Fruit fly (Drosophila melanogaster) whole organism, embryonic: ENCODE data around the gene CG1965.

ENCODE experiments used
- Awh ChIP-seq: fragments of 200-800 bp; sonication (Bioruptor generic); IDR thresholded peaks from 2 replicates; pipeline ENCODE4, ENCODE4 v1.3.6; 2022; ENCODE audit warnings: missing biosample characterization, missing genetic modification characterization
- CG1024 ChIP-seq: fragments of 200-800 bp; sonication (Bioruptor generic); IDR thresholded peaks from 2 replicates; pipeline ENCODE4 v1.3.6; 2022; ENCODE audit warnings: missing biosample characterization, missing genetic modification characterization
- CG10462 ChIP-seq: fragments of 200-800 bp; sonication (Bioruptor generic); optimal IDR thresholded peaks from 2 replicates; lab custom pipeline; 2016; ENCODE audit warnings: missing biosample characterization, missing genetic modification characterization
- CG11398 ChIP-seq: fragments of 200-800 bp; sonication (Bioruptor generic); optimal IDR thresholded peaks from 2 replicates; lab custom pipeline; 2016; ENCODE audit warnings: missing biosample characterization, missing genetic modification characterization
- CG12769 ChIP-seq: fragments of 200-800 bp; sonication (Bioruptor generic); optimal IDR thresholded peaks from 2 replicates; lab custom pipeline; 2019; ENCODE audit warnings: missing biosample characterization, mild to moderate bottlenecking, missing genetic modification characterization, moderate library complexity
- CG13123 ChIP-seq: fragments of 200-800 bp; sonication (Bioruptor generic); optimal IDR thresholded peaks from 2 replicates; lab custom pipeline; 2016; ENCODE audit warnings: missing biosample characterization, missing genetic modification characterization
- CG13624 ChIP-seq: fragments of 200-800 bp; sonication (Bioruptor generic); optimal IDR thresholded peaks from 2 replicates; lab custom pipeline; 2016; ENCODE audit warnings: missing biosample characterization, missing genetic modification characterization
- CG14667 ChIP-seq: fragments of 200-800 bp; sonication (Bioruptor generic); IDR thresholded peaks from 2 replicates; pipeline ENCODE4 v1.3.6; 2022; ENCODE audit warnings: missing biosample characterization, missing genetic modification characterization
- CG14860 ChIP-seq: fragments of 200-800 bp; sonication (Bioruptor generic); IDR thresholded peaks from 3 replicates; pipeline ENCODE4 v1.3.6; 2022; ENCODE audit warnings: missing biosample characterization, missing genetic modification characterization; ENCODE audit not compliant: partially characterized antibody
- CG17186 ChIP-seq: fragments of 200-800 bp; sonication (Bioruptor generic); optimal IDR thresholded peaks from 3 replicates; lab custom pipeline; 2017; ENCODE audit warnings: missing biosample characterization, missing genetic modification reagents, missing genetic modification characterization
- CG18011 ChIP-seq: fragments of 200-800 bp; sonication (Bioruptor generic); optimal IDR thresholded peaks from 2 replicates; lab custom pipeline; 2017; ENCODE audit warnings: missing biosample characterization, missing genetic modification characterization, mild to moderate bottlenecking, moderate library complexity, missing genotype
- CG1832 ChIP-seq: fragments of 200-800 bp; sonication (Bioruptor generic); optimal IDR thresholded peaks from 2 replicates; lab custom pipeline; 2017; ENCODE audit warnings: missing biosample characterization, mild to moderate bottlenecking, missing genetic modification characterization, inconsistent platforms
- CG2120 ChIP-seq: fragments of 200-800 bp; sonication (Bioruptor generic); optimal IDR thresholded peaks from 3 replicates; lab custom pipeline; 2016; ENCODE audit warnings: missing biosample characterization, missing genetic modification characterization
- CG2678 ChIP-seq: fragments of 200-800 bp; sonication (Bioruptor generic); optimal IDR thresholded peaks from 3 replicates; lab custom pipeline; 2019; ENCODE audit warnings: missing biosample characterization, mild to moderate bottlenecking, missing genetic modification characterization, moderate library complexity
- CG4328 ChIP-seq: fragments of 200-800 bp; sonication (Bioruptor generic); optimal IDR thresholded peaks from 3 replicates; lab custom pipeline; 2017; ENCODE audit warnings: missing biosample characterization, missing genetic modification reagents, missing genetic modification characterization
- CG6791 ChIP-seq: fragments of 200-800 bp; sonication (Bioruptor generic); IDR thresholded peaks from 3 replicates; pipeline ENCODE4 v1.3.6; 2022; ENCODE audit warnings: missing biosample characterization, missing genetic modification characterization; ENCODE audit not compliant: partially characterized antibody
- CG7372 ChIP-seq: fragments of 200-800 bp; sonication (Bioruptor generic); IDR thresholded peaks from 2 replicates; pipeline ENCODE4 v1.3.6; 2022; ENCODE audit warnings: missing biosample characterization, missing genetic modification characterization
- CG8089 ChIP-seq: fragments of 200-800 bp; sonication (Bioruptor generic); optimal IDR thresholded peaks from 3 replicates; lab custom pipeline; 2016; ENCODE audit warnings: missing biosample characterization, missing genetic modification characterization
- CoRest ChIP-seq: fragments of 200-800 bp; sonication (Bioruptor generic); optimal IDR thresholded peaks from 3 replicates; lab custom pipeline; 2018; ENCODE audit warnings: missing biosample characterization, mild to moderate bottlenecking, missing genetic modification characterization, moderate library complexity
- Dip3 ChIP-seq: fragments of 200-800 bp; sonication (Bioruptor generic); optimal IDR thresholded peaks from 3 replicates; lab custom pipeline; 2016; ENCODE audit warnings: missing biosample characterization, missing genetic modification characterization
- Dref ChIP-seq: fragments of 200-800 bp; sonication (Bioruptor generic); IDR thresholded peaks from 2 replicates; pipeline ENCODE4 v1.3.6; 2022; ENCODE audit warnings: missing biosample characterization, missing genetic modification characterization
- E2f1 ChIP-seq: fragments of 200-800 bp; sonication (Bioruptor generic); IDR thresholded peaks from 2 replicates; pipeline ENCODE4 v1.3.6; 2022; ENCODE audit warnings: missing biosample characterization, missing genetic modification characterization
- Elba2 ChIP-seq: fragments of 200-800 bp; sonication (Bioruptor generic); optimal IDR thresholded peaks from 3 replicates; lab custom pipeline; 2016; ENCODE audit warnings: missing biosample characterization, missing genetic modification characterization
- HHEX ChIP-seq: fragments of 200-800 bp; sonication (Bioruptor generic); optimal IDR thresholded peaks from 3 replicates; lab custom pipeline; 2017; ENCODE audit warnings: missing biosample characterization, mild to moderate bottlenecking, missing genetic modification characterization, missing genetic modification reagents
- MESR4 ChIP-seq: fragments of 200-800 bp; sonication (Bioruptor generic); optimal IDR thresholded peaks from 2 replicates; lab custom pipeline; 2018; ENCODE audit warnings: missing biosample characterization, mild to moderate bottlenecking, missing genetic modification characterization, moderate library complexity
- Mad ChIP-seq: fragments of 200-800 bp; sonication (Bioruptor generic); optimal IDR thresholded peaks from 2 replicates; lab custom pipeline; 2016; ENCODE audit warnings: missing biosample characterization, missing genetic modification characterization
- Meics ChIP-seq: fragments of 200-800 bp; sonication (Bioruptor generic); optimal IDR thresholded peaks from 2 replicates; lab custom pipeline; 2017; ENCODE audit warnings: missing biosample characterization, mild to moderate bottlenecking, missing genetic modification characterization
- Opbp ChIP-seq: fragments of 200-800 bp; sonication (Bioruptor generic); IDR thresholded peaks from 3 replicates; pipeline ENCODE4 v1.3.6; 2022; ENCODE audit warnings: missing biosample characterization, missing genetic modification characterization; ENCODE audit not compliant: partially characterized antibody
- Xbp1 ChIP-seq: fragments of 200-800 bp; sonication (Bioruptor generic); optimal IDR thresholded peaks from 3 replicates; lab custom pipeline; 2016; ENCODE audit warnings: missing biosample characterization, mild to moderate bottlenecking, missing genetic modification characterization
- amos ChIP-seq: fragments of 200-800 bp; sonication (Bioruptor generic); IDR thresholded peaks from 2 replicates; pipeline ENCODE4 v1.3.6; 2022; ENCODE audit warnings: missing biosample characterization, missing genetic modification characterization; ENCODE audit not compliant: partially characterized antibody
- ap ChIP-seq: fragments of 200-800 bp; sonication (Bioruptor generic); IDR thresholded peaks from 2 replicates; pipeline ENCODE4 v1.3.6; 2022; ENCODE audit warnings: missing biosample characterization, missing genetic modification characterization
- cato ChIP-seq: fragments of 200-800 bp; sonication (Bioruptor generic); optimal IDR thresholded peaks from 2 replicates; lab custom pipeline; 2016; ENCODE audit warnings: missing biosample characterization, missing genetic modification characterization, borderline replicate concordance
- ci ChIP-seq: fragments of 200-800 bp; sonication (Bioruptor generic); IDR thresholded peaks from 3 replicates; pipeline ENCODE4 v1.3.6; 2022; ENCODE audit warnings: missing biosample characterization, missing genetic modification characterization
- crc ChIP-seq: fragments of 200-800 bp; sonication (Bioruptor generic); optimal IDR thresholded peaks from 2 replicates; lab custom pipeline; 2016; ENCODE audit warnings: missing biosample characterization, missing genetic modification characterization
- crp ChIP-seq, 2 experiments: fragments of 200-800 bp; sonication (Bioruptor generic); optimal IDR thresholded peaks; 2 replicates in 1 of 2; 3 replicates in 1 of 2; lab custom pipeline; 2017; ENCODE audit warnings: missing biosample characterization in 2 of 2, missing genetic modification characterization in 2 of 2, mild to moderate bottlenecking in 1 of 2, moderate library complexity in 1 of 2
- emc ChIP-seq: fragments of 200-800 bp; sonication (Bioruptor generic); optimal IDR thresholded peaks from 2 replicates; lab custom pipeline; 2016; ENCODE audit warnings: missing biosample characterization, missing genetic modification characterization
- en ChIP-seq: fragments of 200-800 bp; sonication (Bioruptor generic); optimal IDR thresholded peaks from 2 replicates; lab custom pipeline; 2016; ENCODE audit warnings: missing biosample characterization, missing genetic modification characterization
- insv ChIP-seq, 2 experiments: fragments of 200-800 bp; sonication (Bioruptor generic); optimal IDR thresholded peaks; 3 replicates each; lab custom pipeline; 2016 to 2018; ENCODE audit warnings: missing biosample characterization in 2 of 2, missing genetic modification characterization in 2 of 2
- ken ChIP-seq: fragments of 200-800 bp; sonication (Bioruptor generic); IDR thresholded peaks from 3 replicates; pipeline ENCODE4 v1.3.6; 2022; ENCODE audit warnings: missing biosample characterization, missing genetic modification characterization
- mirr ChIP-seq: fragments of 200-800 bp; sonication (Bioruptor generic); optimal IDR thresholded peaks from 3 replicates; lab custom pipeline; 2018; ENCODE audit warnings: missing biosample characterization, mild to moderate bottlenecking, missing genetic modification characterization
- pzg ChIP-seq: fragments of 200-800 bp; sonication (Bioruptor generic); optimal IDR thresholded peaks from 3 replicates; lab custom pipeline; 2018; ENCODE audit warnings: missing biosample characterization, mild to moderate bottlenecking, missing genetic modification characterization, moderate library complexity
- run ChIP-seq: fragments of 200-800 bp; sonication (Bioruptor generic); optimal IDR thresholded peaks from 3 replicates; lab custom pipeline; 2018; ENCODE audit warnings: missing biosample characterization, mild to moderate bottlenecking, missing genetic modification characterization
- shn ChIP-seq: fragments of 200-800 bp; sonication (Bioruptor generic); optimal IDR thresholded peaks from 3 replicates; lab custom pipeline; 2016; ENCODE audit warnings: missing biosample characterization, missing genetic modification characterization
- sna ChIP-seq: fragments of 200-800 bp; sonication (Bioruptor generic); IDR thresholded peaks from 2 replicates; pipeline ENCODE4 v1.3.6; 2022; ENCODE audit warnings: missing biosample characterization, missing genetic modification characterization; ENCODE audit not compliant: partially characterized antibody
- stwl ChIP-seq: fragments of 200-800 bp; sonication (Bioruptor generic); optimal IDR thresholded peaks from 3 replicates; lab custom pipeline; 2018; ENCODE audit warnings: missing biosample characterization, mild to moderate bottlenecking, missing genetic modification characterization, moderate library complexity
- tin ChIP-seq: fragments of 200-800 bp; sonication (Bioruptor generic); optimal IDR thresholded peaks from 3 replicates; lab custom pipeline; 2016; ENCODE audit warnings: missing biosample characterization, missing genetic modification characterization
- vnd ChIP-seq: fragments of 200-800 bp; sonication (Bioruptor generic); IDR thresholded peaks from 3 replicates; pipeline ENCODE4 v1.3.6; 2022; ENCODE audit warnings: missing biosample characterization, missing genetic modification characterization; ENCODE audit not compliant: partially characterized antibody
- wek ChIP-seq: fragments of 200-800 bp; sonication (Bioruptor generic); optimal IDR thresholded peaks from 3 replicates; lab custom pipeline; 2018; ENCODE audit warnings: missing biosample characterization, mild to moderate bottlenecking, missing genetic modification characterization, moderate library complexity
- z ChIP-seq: fragments of 200-800 bp; sonication (Bioruptor generic); IDR thresholded peaks from 3 replicates; pipeline ENCODE4 v1.3.6; 2022; ENCODE audit warnings: missing biosample characterization, missing genetic modification characterization
- zen2 ChIP-seq: fragments of 200-800 bp; sonication (Bioruptor generic); IDR thresholded peaks from 3 replicates; pipeline ENCODE4 v1.3.6; 2022; ENCODE audit warnings: missing biosample characterization, missing genetic modification characterization; ENCODE audit not compliant: partially characterized antibody

Gene CG1965

DNA sequence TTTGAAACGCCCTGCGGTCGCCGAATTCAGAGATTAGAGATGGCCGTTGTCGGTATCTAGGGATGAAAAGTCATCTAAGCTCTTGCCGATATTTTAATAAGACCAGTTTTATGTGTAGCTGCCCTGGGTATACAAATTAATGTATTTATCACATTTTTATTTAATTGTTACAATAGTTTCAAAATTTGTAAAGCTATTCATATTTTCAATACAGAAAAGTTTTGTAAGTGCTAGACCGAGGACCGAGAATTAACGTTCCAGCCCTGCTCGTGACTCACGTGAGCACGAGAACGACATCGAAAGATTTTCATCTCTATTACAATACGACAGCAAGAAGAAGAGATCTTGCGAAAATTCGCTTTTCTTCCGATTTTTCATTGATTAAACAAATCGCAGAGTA lies at the start of gene CG1965, which contains the start of gene CG1105 (continued):
- TF ChIP-seq vnd (peak; percentile 98), CG14860 (GFP tag; lab: Robert Waterston, UW) (peak; percentile 99), CG2120 (GFP tag; lab: Kevin White, UChicago) (peak; percentile 98), CG14667 (GFP tag; lab: Robert Waterston, UW) (peak; percentile 93), cato (GFP tag; lab: Kevin White, UChicago) (peak; percentile 94), mirr (GFP tag; lab: Kevin White, UChicago) (no peak), pzg (GFP tag; lab: Kevin White, UChicago) (peak; percentile 91), CG2678 (tag; lab: Kevin White, UChicago) (peak; percentile 91), CG18011 (GFP tag; lab: Kevin White, UChicago) (peak; percentile 84), Mad (peak; percentile 97), CG8089 (GFP tag; lab: Kevin White, UChicago) (peak; percentile 88), zen2 (GFP tag; lab: Robert Waterston, UW) (peak; percentile 93), Elba2 (peak; percentile 87), CG4328 (GFP tag; lab: Kevin White, UChicago) (peak; percentile 74), Dip3 (GFP tag; lab: Kevin White, UChicago) (peak; percentile 94), Dref (GFP tag; lab: Robert Waterston, UW) (peak; percentile 70), CG10462 (GFP tag; lab: Kevin White, UChicago) (peak; percentile 90), Opbp (peak; percentile 95), CG13123 (GFP tag; lab: Kevin White, UChicago) (peak; percentile 88), Meics (GFP tag; lab: Kevin White, UChicago) (peak; percentile 88), crp (GFP tag; optimal IDR thresholded peaks at IDR 0.05; lab: Kevin White, UChicago) (peak in 1 of 2 experiments; percentile 59), Xbp1 (GFP tag; lab: Kevin White, UChicago) (peak; percentile 97), run (peak; percentile 82), sna (GFP tag; lab: Robert Waterston, UW) (peak; percentile 100), E2f1 (GFP tag; lab: Robert Waterston, UW) (peak; percentile 90), CG7372 (GFP tag; lab: Robert Waterston, UW) (peak; percentile 94), wek (GFP tag; lab: Kevin White, UChicago) (peak; percentile 45), tin (GFP tag; lab: Kevin White, UChicago) (peak; percentile 97), CG1832 (GFP tag; lab: Kevin White, UChicago) (no peak), Awh (GFP tag; lab: Robert Waterston, UW) (peak; percentile 88), HHEX (GFP tag; lab: Kevin White, UChicago) (peak; percentile 74), emc (GFP tag; lab: Kevin White, UChicago) (peak; percentile 85), CG6791 (peak; percentile 94), CG1024 (peak; percentile 73), CG17186 (GFP tag; lab: Kevin White, UChicago) (peak; percentile 84), ken (peak; percentile 92), ap (GFP tag; lab: Robert Waterston, UW) (peak; percentile 86), CG13624 (GFP tag; lab: Kevin White, UChicago) (peak; percentile 94), ci (GFP tag; lab: Robert Waterston, UW) (peak; percentile 94), shn (GFP tag; lab: Kevin White, UChicago) (peak; percentile 94), crc (GFP tag; lab: Kevin White, UChicago) (peak; percentile 82), CG11398 (GFP tag; lab: Kevin White, UChicago) (peak; percentile 76), en (GFP tag; lab: Kevin White, UChicago) (peak; percentile 83), MESR4 (GFP tag; lab: Kevin White, UChicago) (no peak), amos (GFP tag; lab: Robert Waterston, UW) (peak; percentile 97), CG12769 (tag; lab: Kevin White, UChicago) (peak; percentile 91), z (GFP tag; lab: Robert Waterston, UW) (0 out of 3 replicates have a peak, but pooled peaks have one; percentile 19), stwl (tag; lab: Kevin White, UChicago) (peak; percentile 82), CoRest (tag; lab: Kevin White, UChicago) (peak; percentile 95), insv (GFP tag; optimal IDR thresholded peaks at IDR 0.05; lab: Kevin White, UChicago) (peak in 1 of 2 experiments; percentile 57)
